Worm (Caenorhabditis elegans): ENCODE data around the gene irld-25.
"Not testable (repeated sequence)": the region's sequence is repeated elsewhere in the genome, so short reads cannot be mapped to it uniquely, and the experiment has no call there.

irld-25 gene

DNA sequence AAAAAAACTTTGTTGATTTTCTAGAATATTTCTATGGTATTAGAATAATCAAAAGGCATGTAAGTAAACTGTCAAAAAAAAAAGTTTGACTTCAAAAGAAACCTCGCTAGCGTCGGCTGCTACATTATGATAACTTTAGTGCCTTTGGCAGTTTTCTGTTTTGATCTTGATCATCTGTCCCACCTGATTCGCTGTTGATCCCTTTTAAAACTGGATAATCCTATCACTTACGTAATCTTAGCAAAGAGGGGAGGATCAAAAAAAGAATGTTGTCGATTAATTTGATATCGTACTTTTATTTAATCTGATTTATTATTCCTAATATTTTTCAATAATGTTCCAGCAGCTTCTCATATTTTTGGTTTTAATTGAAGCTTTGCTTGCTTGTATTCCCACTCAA lies 38.5 kb downstream of the irld-25 start, which contains the start of gene M01B2.8:
Gene M01B2.8 (plus strand): TSS at position 301 of the 400 bp plus-strand sequence.
- TF ChIP-seq nhr-21 (tag; optimal IDR thresholded peaks at IDR 0.05) (no peak), C34F6.9 (tag; optimal IDR thresholded peaks at IDR 0.05) (no peak), ZK546.5 (tag; optimal IDR thresholded peaks at IDR 0.05) (no peak), R02D3.7 (tag; optimal IDR thresholded peaks at IDR 0.05) (no peak), elt-1 (tag; optimal IDR thresholded peaks at IDR 0.05) (no peak), mab-5 (tag; optimal IDR thresholded peaks at IDR 0.05) (no peak), nhr-11 (tag; optimal IDR thresholded peaks at IDR 0.05) (no peak), ztf-1 (GFP tag; conservative IDR thresholded peaks at IDR 0.05) (no peak), gmeb-1 (tag; optimal IDR thresholded peaks at IDR 0.05) (no peak), nhr-10 (tag; optimal IDR thresholded peaks at IDR 0.05) (no peak), nhr-129 (tag; optimal IDR thresholded peaks at IDR 0.05) (no peak), fos-1 (tag; optimal IDR thresholded peaks at IDR 0.05) (no peak)

DNA sequence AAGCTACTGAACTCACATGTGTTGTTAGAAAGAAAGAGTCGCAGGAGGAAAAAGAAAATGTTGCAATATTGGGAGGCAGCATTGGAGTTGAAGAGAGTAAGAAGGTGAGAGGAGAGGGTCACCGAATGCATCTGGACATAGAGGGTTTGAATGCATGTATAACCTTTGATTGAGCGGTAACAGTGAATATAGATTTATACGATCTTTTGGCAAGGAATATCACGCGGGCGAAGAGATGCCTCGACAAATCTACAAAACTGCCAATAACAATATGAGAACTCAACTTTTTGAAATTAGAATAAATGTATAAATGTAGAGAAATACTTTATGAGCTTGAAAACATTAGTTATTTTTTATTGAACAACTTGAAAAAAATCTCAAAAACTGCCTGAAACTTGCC lies 40.9 kb downstream of the irld-25 start, which contains the start of gene M01B2.10:
Gene M01B2.10 (minus strand): TSS at position 101 of the 400 bp plus-strand sequence.
- TF ChIP-seq egl-27 (tag; optimal IDR thresholded peaks at IDR 0.05); ztf-1 (GFP tag; conservative IDR thresholded peaks at IDR 0.05); mdl-1 (tag; optimal IDR thresholded peaks at IDR 0.05): not testable (repeated sequence)

- no peak for TF ChIP-seq ztf-1 (GFP tag; conservative IDR thresholded peaks at IDR 0.05)
- no peak for TF ChIP-seq nhr-237 (tag; optimal IDR thresholded peaks at IDR 0.05)
- no peak for TF ChIP-seq lin-39 (tag; optimal IDR thresholded peaks at IDR 0.05)
- no peak for TF ChIP-seq peb-1 (tag; optimal IDR thresholded peaks at IDR 0.05)
- no peak for TF ChIP-seq sma-9 (GFP tag; optimal IDR thresholded peaks at IDR 0.05)
- no peak for TF ChIP-seq sma-9 (tag; optimal IDR thresholded peaks at IDR 0.05)
- TF ChIP-seq elt-1 (tag; optimal IDR thresholded peaks at IDR 0.05) = no peak
Measured at ce11 chrV:15264131-15264530, 42.7 kb downstream of the irld-25 start, which contains the start of gene M01B2.12. M01B2.12 (minus strand) TSS chrV:15264231.

DNA sequence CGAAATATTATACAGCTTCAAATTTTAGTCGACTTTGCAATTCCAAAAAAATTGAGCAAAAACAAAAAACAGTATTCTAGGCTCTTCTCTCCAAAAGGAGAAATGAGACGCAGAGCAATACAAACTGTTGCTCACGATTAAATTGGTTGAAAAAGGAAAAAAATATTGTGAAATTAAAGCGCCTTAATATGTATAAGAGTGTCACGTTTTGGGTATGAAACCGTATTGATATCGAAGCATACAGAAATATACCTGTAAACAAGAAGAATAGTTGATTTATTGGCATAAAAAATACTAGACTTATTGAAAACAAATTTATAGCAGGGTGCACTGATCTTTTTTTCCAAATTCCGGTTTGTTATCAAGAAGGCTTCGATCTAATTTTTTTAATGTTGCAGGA lies 44.4 kb downstream of the irld-25 start, which contains the start of gene M01B2.13:
Gene M01B2.13 (minus strand): TSS at position 101 of the 400 bp plus-strand sequence.
- TF ChIP-seq egl-27 (tag; optimal IDR thresholded peaks at IDR 0.05) (no peak), unc-55 (GFP tag; optimal IDR thresholded peaks at IDR 0.05) (no peak), nhr-6 (tag; optimal IDR thresholded peaks at IDR 0.05) (no peak), ceh-82 (tag; optimal IDR thresholded peaks at IDR 0.05) (no peak), nhr-23 (tag; optimal IDR thresholded peaks at IDR 0.05) (no peak), aly-2 (tag; optimal IDR thresholded peaks at IDR 0.05) (no peak), nhr-237 (tag; optimal IDR thresholded peaks at IDR 0.05) (no peak), crh-2 (tag; optimal IDR thresholded peaks at IDR 0.05) (no peak), nhr-21 (tag; optimal IDR thresholded peaks at IDR 0.05) (no peak), sma-9 (GFP tag; optimal IDR thresholded peaks at IDR 0.05) (no peak), sma-9 (tag; optimal IDR thresholded peaks at IDR 0.05) (no peak), ztf-1 (GFP tag; conservative IDR thresholded peaks at IDR 0.05) (no peak), blmp-1 (tag; optimal IDR thresholded peaks at IDR 0.05; ENCODE audit: insufficient read depth) (no peak), nhr-25 (tag; optimal IDR thresholded peaks at IDR 0.05) (no peak), lin-39 (tag; optimal IDR thresholded peaks at IDR 0.05) (no peak), nhr-12 (tag; optimal IDR thresholded peaks at IDR 0.05) (no peak), ztf-11 (tag; optimal IDR thresholded peaks at IDR 0.05) (no peak)

DNA sequence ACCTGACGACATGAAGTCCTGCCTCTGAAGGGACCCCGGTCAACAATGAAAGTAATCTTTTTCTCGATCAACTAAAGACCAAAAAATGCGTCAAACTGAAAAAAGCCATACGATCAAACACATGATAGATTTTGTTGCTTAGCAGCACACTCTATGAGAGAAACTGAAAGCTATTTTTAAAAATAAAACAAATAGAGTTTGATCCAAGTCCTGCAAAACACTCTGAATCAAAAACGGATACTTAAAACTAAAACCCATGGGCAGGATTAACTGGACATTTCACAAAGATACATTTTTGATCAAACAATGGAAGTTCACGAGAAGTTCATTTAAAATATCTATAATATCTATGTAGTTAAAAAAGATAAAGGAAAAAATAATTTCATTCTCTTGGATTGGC lies 46.0 kb downstream of the irld-25 start, which contains the start of gene T10H4.13:
Gene T10H4.13 (minus strand): TSS at position 101 of the 400 bp plus-strand sequence.
- TF ChIP-seq ceh-16 (tag; optimal IDR thresholded peaks at IDR 0.05) (no peak), nhr-23 (tag; optimal IDR thresholded peaks at IDR 0.05) (no peak), zag-1 (tag; optimal IDR thresholded peaks at IDR 0.05) (no peak), Y55F3AM.14 (GFP tag; optimal IDR thresholded peaks at IDR 0.05) (no peak), peb-1 (tag; optimal IDR thresholded peaks at IDR 0.05) (no peak), ztf-1 (GFP tag; conservative IDR thresholded peaks at IDR 0.05) (no peak), sem-4 (tag; optimal IDR thresholded peaks at IDR 0.05) (no peak), mab-5 (tag; optimal IDR thresholded peaks at IDR 0.05) (no peak), ztf-11 (tag; optimal IDR thresholded peaks at IDR 0.05) (no peak), crh-2 (tag; optimal IDR thresholded peaks at IDR 0.05) (no peak), elt-3 (tag; optimal IDR thresholded peaks at IDR 0.05) (no peak), nhr-25 (tag; optimal IDR thresholded peaks at IDR 0.05) (no peak), nhr-237 (tag; optimal IDR thresholded peaks at IDR 0.05) (no peak), ZK546.5 (tag; optimal IDR thresholded peaks at IDR 0.05) (no peak), lin-11 (tag; optimal IDR thresholded peaks at IDR 0.05) (no peak), C34F6.9 (tag; optimal IDR thresholded peaks at IDR 0.05) (no peak), aly-2 (tag; optimal IDR thresholded peaks at IDR 0.05) (no peak)
